Worm (Caenorhabditis elegans) whole organism, young adult: Measurements from ENCODE around the gene lact-1.

Source experiments
- F22D6.2 ChIP-seq: sonication (generic microtip); optimal IDR thresholded peaks from 2 replicates; lab custom pipeline; 2016; ENCODE audit warnings: mild to moderate bottlenecking, missing genetic modification characterization, missing compliant biosample characterization
- F23B12.7 ChIP-seq: sonication (generic microtip); optimal IDR thresholded peaks from 2 replicates; lab custom pipeline; 2017; ENCODE audit warnings: missing genetic modification characterization, mild to moderate bottlenecking, missing compliant biosample characterization, antibody characterized with exemption, moderate library complexity; ENCODE audit not compliant: insufficient read depth
- F39B2.1 ChIP-seq: fragments of 200-800 bp; sonication (Bioruptor generic); IDR thresholded peaks from 2 replicates; pipeline ENCODE4 v1.3.6; 2022; ENCODE audit warnings: missing genetic modification reagents, missing genetic modification characterization, missing compliant biosample characterization
- F55B11.4 ChIP-seq: sonication (generic microtip); optimal IDR thresholded peaks from 2 replicates; lab custom pipeline; 2016; ENCODE audit warnings: missing compliant biosample characterization, missing genetic modification characterization, borderline replicate concordance; ENCODE audit not compliant: insufficient read depth
- F57C9.4 ChIP-seq: sonication (generic microtip); optimal IDR thresholded peaks from 2 replicates; lab custom pipeline; 2017; ENCODE audit warnings: mild to moderate bottlenecking, missing genetic modification characterization, missing compliant biosample characterization
- T07F8.4 ChIP-seq: sonication (generic microtip); optimal IDR thresholded peaks from 2 replicates; lab custom pipeline; 2016; ENCODE audit warnings: mild to moderate bottlenecking, missing genetic modification characterization, moderate library complexity, missing compliant biosample characterization
- T26A5.8 ChIP-seq: sonication (generic microtip); optimal IDR thresholded peaks from 2 replicates; lab custom pipeline; 2016; ENCODE audit warnings: missing genetic modification characterization, missing compliant biosample characterization
- Y53G8AR.9 ChIP-seq: fragments of 200-800 bp; sonication (Bioruptor generic); conservative IDR thresholded peaks from 2 replicates; pipeline ENCODE4 v1.3.6; 2022; ENCODE audit warnings: missing genetic modification reagents, missing genetic modification characterization, missing compliant biosample characterization
- Y56A3A.18 ChIP-seq: fragments of 200-800 bp; sonication (Bioruptor generic); IDR thresholded peaks from 2 replicates; pipeline ENCODE4 v1.3.6; 2022; ENCODE audit warnings: missing genetic modification reagents, missing genetic modification characterization, missing compliant biosample characterization
- Y67H2A.10 ChIP-seq: fragments of 200-800 bp; sonication (Bioruptor generic); conservative IDR thresholded peaks from 2 replicates; pipeline ENCODE4 v1.3.6; 2022; ENCODE audit warnings: missing genetic modification reagents, missing genetic modification characterization, missing compliant biosample characterization
- aptf-3 ChIP-seq: fragments of 200-800 bp; sonication (Bioruptor generic); IDR thresholded peaks from 2 replicates; pipeline ENCODE4 v1.3.6; 2022; ENCODE audit warnings: missing genetic modification characterization, missing compliant biosample characterization
- bed-1 ChIP-seq: fragments of 200-800 bp; sonication (Bioruptor generic); IDR thresholded peaks from 2 replicates; pipeline ENCODE4 v1.3.6; 2022; ENCODE audit warnings: missing genetic modification reagents, missing genetic modification characterization, missing compliant biosample characterization
- cebp-2 ChIP-seq: fragments of 200-800 bp; sonication (Bioruptor generic); IDR thresholded peaks from 2 replicates; pipeline ENCODE4 v1.3.6; 2022; ENCODE audit warnings: missing genetic modification characterization, missing compliant biosample characterization
- ceh-100 ChIP-seq: fragments of 200-800 bp; sonication (Bioruptor generic); IDR thresholded peaks from 2 replicates; pipeline ENCODE4 v1.3.6; 2022; ENCODE audit warnings: missing genetic modification reagents, missing genetic modification characterization, missing compliant biosample characterization
- ceh-91 ChIP-seq: fragments of 200-800 bp; sonication (Bioruptor generic); IDR thresholded peaks from 2 replicates; pipeline ENCODE4 v1.3.6; 2022; ENCODE audit warnings: missing genetic modification reagents, missing genetic modification characterization, missing compliant biosample characterization
- chd-7 ChIP-seq: sonication (generic microtip); optimal IDR thresholded peaks from 2 replicates; lab custom pipeline; 2016; ENCODE audit warnings: mild to moderate bottlenecking, missing genetic modification characterization, moderate library complexity, missing compliant biosample characterization
- dox-1 ChIP-seq: fragments of 200-800 bp; sonication (Bioruptor generic); IDR thresholded peaks from 2 replicates; pipeline ENCODE4 v1.3.6; 2022; ENCODE audit warnings: missing genetic modification reagents, missing genetic modification characterization, missing compliant biosample characterization
- egrh-3 ChIP-seq: fragments of 200-800 bp; sonication (Bioruptor generic); IDR thresholded peaks from 2 replicates; pipeline ENCODE4 v1.3.6; 2022; ENCODE audit warnings: missing genetic modification reagents, missing genetic modification characterization, missing compliant biosample characterization
- ets-4 ChIP-seq: fragments of 200-800 bp; sonication (Bioruptor generic); optimal IDR thresholded peaks from 2 replicates; lab custom pipeline; 2018; ENCODE audit warnings: mild to moderate bottlenecking, missing genetic modification characterization, missing compliant biosample characterization
- him-1 ChIP-seq: sonication (generic microtip); optimal IDR thresholded peaks from 2 replicates; lab custom pipeline; 2016; ENCODE audit warnings: missing genotype, missing genetic modification reagents, missing genetic modification characterization, missing compliant biosample characterization
- hlh-12 ChIP-seq: sonication (generic microtip); optimal IDR thresholded peaks from 2 replicates; lab custom pipeline; 2016; ENCODE audit warnings: missing genetic modification characterization, missing compliant biosample characterization
- hmg-20 ChIP-seq: fragments of 200-800 bp; sonication (Bioruptor generic); IDR thresholded peaks from 2 replicates; pipeline ENCODE4 v1.3.6; 2022; ENCODE audit warnings: missing genetic modification reagents, missing genetic modification characterization, missing compliant biosample characterization
- let-526 ChIP-seq: fragments of 200-800 bp; sonication (Bioruptor generic); IDR thresholded peaks from 2 replicates; pipeline ENCODE4 v1.3.6; 2022; ENCODE audit warnings: missing genetic modification reagents, missing genetic modification characterization, missing compliant biosample characterization
- let-607 ChIP-seq, 2 experiments: fragments of 200-800 bp in 1 of 2; sonication (Bioruptor generic) in 1 of 2; sonication (generic microtip) in 1 of 2; optimal IDR thresholded peaks; 2 replicates each; lab custom pipeline; 2016 to 2018; ENCODE audit warnings: mild to moderate bottlenecking in 2 of 2, missing compliant biosample characterization in 2 of 2, missing genetic modification characterization in 2 of 2, moderate library complexity in 2 of 2, missing genotype in 1 of 2
- lin-54 ChIP-seq: fragments of 200-800 bp; sonication (Bioruptor generic); optimal IDR thresholded peaks from 2 replicates; lab custom pipeline; 2018; ENCODE audit warnings: mild to moderate bottlenecking, missing genetic modification characterization, missing compliant biosample characterization
- lsy-27 ChIP-seq: sonication (generic microtip); optimal IDR thresholded peaks from 2 replicates; lab custom pipeline; 2017; ENCODE audit warnings: missing genetic modification characterization, mild to moderate bottlenecking, missing compliant biosample characterization, antibody characterized with exemption, missing genotype, borderline replicate concordance; ENCODE audit not compliant: insufficient read depth
- madf-3 ChIP-seq: fragments of 200-800 bp; sonication (Bioruptor generic); IDR thresholded peaks from 2 replicates; pipeline ENCODE4 v1.3.6; 2022; ENCODE audit warnings: missing genetic modification reagents, missing genetic modification characterization, missing compliant biosample characterization
- mel-28 ChIP-seq: sonication (generic microtip); optimal IDR thresholded peaks from 2 replicates; lab custom pipeline; 2016; ENCODE audit warnings: borderline replicate concordance, mild to moderate bottlenecking, missing genetic modification characterization, missing compliant biosample characterization
- nfya-2 ChIP-seq: fragments of 200-800 bp; sonication (Bioruptor generic); IDR thresholded peaks from 2 replicates; pipeline ENCODE4 v1.3.6; 2022; ENCODE audit warnings: missing genetic modification reagents, missing genetic modification characterization, missing compliant biosample characterization
- nhr-27 ChIP-seq: fragments of 200-800 bp; sonication (Bioruptor generic); optimal IDR thresholded peaks from 2 replicates; lab custom pipeline; 2018; ENCODE audit warnings: mild to moderate bottlenecking, missing genetic modification characterization, moderate library complexity, missing compliant biosample characterization
- rec-8 ChIP-seq, 2 experiments: sonication (generic microtip); optimal IDR thresholded peaks; 2 replicates each; lab custom pipeline; 2016; ENCODE audit warnings: mild to moderate bottlenecking in 2 of 2, missing genetic modification characterization in 2 of 2, missing genetic modification reagents in 2 of 2, missing genotype in 2 of 2, missing biosample characterization in 1 of 2, missing compliant biosample characterization in 1 of 2, moderate library complexity in 1 of 2
- rpc-1 ChIP-seq, 2 experiments: fragments of 150-350 bp in 1 of 2; sonication (generic microtip) in 1 of 2; optimal IDR thresholded peaks; 2 replicates each; lab custom pipeline; 2014 to 2018; ENCODE audit warnings: missing biosample characterization in 1 of 2, missing genetic modification characterization in 1 of 2, missing genetic modification reagents in 1 of 2, missing genotype in 1 of 2
- sdz-38 ChIP-seq: sonication (generic microtip); optimal IDR thresholded peaks from 2 replicates; lab custom pipeline; 2016; ENCODE audit warnings: missing genotype, missing genetic modification characterization, missing compliant biosample characterization
- sea-2 ChIP-seq: fragments of 200-800 bp; sonication (Bioruptor generic); IDR thresholded peaks from 2 replicates; pipeline ENCODE4 v1.3.6; 2022; ENCODE audit warnings: missing genetic modification characterization, missing compliant biosample characterization
- snpc-1.3 ChIP-seq: sonication (generic microtip); optimal IDR thresholded peaks from 2 replicates; lab custom pipeline; 2017; ENCODE audit warnings: missing genetic modification characterization, mild to moderate bottlenecking, missing compliant biosample characterization, antibody characterized with exemption, moderate library complexity, missing genotype, missing genetic modification reagents; ENCODE audit not compliant: insufficient read depth
- tbp1 ChIP-seq: fragments of 200-800 bp; sonication (Bioruptor generic); optimal IDR thresholded peaks from 2 replicates; lab custom pipeline; 2018; ENCODE audit warnings: mild to moderate bottlenecking, missing genetic modification characterization, missing compliant biosample characterization
- tlf-1 ChIP-seq: fragments of 200-800 bp; sonication (Bioruptor generic); optimal IDR thresholded peaks from 2 replicates; lab custom pipeline; 2018; ENCODE audit warnings: mild to moderate bottlenecking, missing genetic modification characterization, missing compliant biosample characterization
- unc-62 ChIP-seq: fragments of 150-350 bp; optimal IDR thresholded peaks from 2 replicates; lab custom pipeline; 2014; ENCODE audit warnings: missing biosample characterization, missing genetic modification reagents, missing genetic modification characterization
- zfh-2 ChIP-seq: fragments of 200-800 bp; sonication (Bioruptor generic); conservative IDR thresholded peaks from 2 replicates; pipeline ENCODE4 v1.3.6; 2022; ENCODE audit warnings: missing genetic modification reagents, missing genetic modification characterization, missing compliant biosample characterization
- ztf-25 ChIP-seq: fragments of 200-800 bp; sonication (Bioruptor generic); IDR thresholded peaks from 2 replicates; pipeline ENCODE4 v1.3.6; 2022; ENCODE audit warnings: missing genetic modification reagents, missing genetic modification characterization, missing compliant biosample characterization
- ztf-6 ChIP-seq: fragments of 200-800 bp; sonication (Bioruptor generic); IDR thresholded peaks from 2 replicates; pipeline ENCODE4 v1.3.6; 2022; ENCODE audit warnings: missing genetic modification reagents, missing genetic modification characterization, missing compliant biosample characterization

Gene lact-1

ce11 chrX:7269379-7269778 lies 9.2 kb upstream of the lact-1 start, which contains the start of gene grd-7:
grd-7 (minus strand) TSS chrX:7269479.
- TF ChIP-seq snpc-1.3 (no peak), let-526 (GFP tag; lab: Robert Waterston, UW) (no peak), F57C9.4 (no peak), hmg-20 (GFP tag; lab: Robert Waterston, UW) (no peak), let-607 (tag; optimal IDR thresholded peaks at IDR 0.05; lab: Kevin White, UChicago) (no peak), rpc-1 (optimal IDR thresholded peaks at IDR 0.05; lab: Kevin White, UChicago) (no peak), rpc-1 (tag; optimal IDR thresholded peaks at IDR 0.05; lab: Kevin White, UChicago) (no peak), unc-62 (no peak), chd-7 (tag; lab: Kevin White, UChicago) (no peak)
- TF ChIP-seq, all 124 proteins: peak for 0

ce11 chrX:7268965-7269364 lies 8.8 kb upstream of the lact-1 start:
- TF ChIP-seq Y67H2A.10 (GFP tag; lab: Robert Waterston, UW), result no peak
- no peak for TF ChIP-seq dox-1 (GFP tag; lab: Robert Waterston, UW)
- TF ChIP-seq F23B12.7 (tag; lab: Kevin White, UChicago), result no peak
- peak; percentile 79 for TF ChIP-seq egrh-3 (GFP tag; lab: Robert Waterston, UW)
- TF ChIP-seq tlf-1, result no peak
- no peak for TF ChIP-seq F55B11.4 (tag; lab: Kevin White, UChicago)
- peak; percentile 89 for TF ChIP-seq zfh-2 (GFP tag; lab: Robert Waterston, UW)
- no peak for TF ChIP-seq bed-1 (GFP tag; lab: Robert Waterston, UW)
- TF ChIP-seq cebp-2, result 0 out of 2 replicates have a peak, but pooled peaks have one; percentile 24
- TF ChIP-seq T07F8.4 (tag; lab: Kevin White, UChicago), result no peak
- TF ChIP-seq T26A5.8 (tag; lab: Kevin White, UChicago), result no peak
- no peak for TF ChIP-seq rec-8 (tag; optimal IDR thresholded peaks at IDR 0.05; lab: Kevin White, UChicago)

DNA sequence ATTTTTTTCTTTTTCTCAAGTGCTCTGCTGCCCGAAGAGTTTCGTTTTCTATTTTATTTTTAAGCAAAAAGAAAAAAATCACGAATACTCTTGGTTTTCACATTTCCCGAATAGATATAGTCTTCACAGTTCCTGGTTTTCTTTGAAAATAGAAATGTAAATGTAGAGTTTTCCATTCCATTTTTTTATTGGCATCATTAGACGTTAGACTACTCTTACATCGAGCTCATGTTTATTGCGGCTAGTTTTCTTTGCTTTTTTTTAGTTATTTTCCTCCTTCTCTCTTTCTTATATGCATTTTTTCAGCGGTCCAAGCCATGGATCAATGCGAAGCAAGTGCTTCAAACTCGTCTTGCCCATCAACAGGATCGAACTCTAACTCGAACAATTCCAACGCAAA lies 5.2 kb upstream of the lact-1 start, which contains the start of gene F46H5.2:
Gene F46H5.2 (plus strand): TSS at position 301 of the 400 bp plus-strand sequence.
- TF ChIP-seq zfh-2 (GFP tag; lab: Robert Waterston, UW), result peak; percentile 1; the same call in 1 of the 2 replicates
- TF ChIP-seq nhr-27 (tag; lab: Kevin White, UChicago), result no peak
- TF ChIP-seq, all 124 proteins: peak for 1

DNA sequence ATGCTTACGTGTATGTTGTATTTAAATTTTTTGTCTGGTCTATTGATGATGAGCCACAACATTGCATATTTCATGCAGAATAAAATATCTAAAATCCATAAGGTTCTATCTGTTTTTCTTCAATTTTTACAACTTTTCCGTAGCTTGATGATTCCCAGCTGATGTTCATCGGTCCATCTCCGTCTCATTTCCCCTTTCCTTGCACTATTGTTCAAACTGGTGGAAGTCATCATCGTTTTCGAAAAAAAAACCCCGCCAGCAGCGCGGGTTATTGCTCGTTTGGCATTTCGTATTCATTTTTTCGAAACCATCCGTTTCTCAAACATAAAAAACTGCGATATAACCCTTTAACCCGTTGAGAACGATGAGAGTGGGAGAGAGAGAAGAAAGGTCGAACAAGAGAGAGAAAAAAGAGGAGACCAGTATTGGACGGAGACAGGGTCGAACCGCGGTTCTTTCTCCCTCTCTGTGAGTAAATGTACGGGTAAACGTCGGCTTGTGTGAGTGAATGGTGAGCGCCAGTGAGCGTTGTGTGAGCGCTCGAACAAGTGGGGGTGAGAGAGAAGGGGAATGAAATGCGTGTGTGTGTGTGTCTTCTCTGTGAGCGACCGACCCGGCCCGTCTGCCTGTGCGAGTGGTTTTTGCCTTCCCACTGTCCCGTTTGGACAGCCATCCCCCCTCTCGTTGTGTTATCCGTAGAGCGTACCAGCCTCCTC lies 4.6 kb upstream of the lact-1 start:
- TF ChIP-seq ceh-100 (GFP tag; lab: Robert Waterston, UW) (no peak), Y53G8AR.9 (0 out of 2 replicates have a peak, but pooled peaks have one; percentile 15), aptf-3 (GFP tag; lab: Robert Waterston, UW) (no peak), ztf-25 (GFP tag; lab: Robert Waterston, UW) (no peak), let-526 (GFP tag; lab: Robert Waterston, UW) (0 out of 2 replicates have a peak, but pooled peaks have one; percentile 38), lin-54 (no peak), him-1 (tag; lab: Kevin White, UChicago) (no peak), mel-28 (tag; lab: Kevin White, UChicago) (no peak), hlh-12 (tag; lab: Kevin White, UChicago) (no peak), F39B2.1 (GFP tag; lab: Robert Waterston, UW) (no peak), sea-2 (GFP tag; lab: Robert Waterston, UW) (no peak), hmg-20 (GFP tag; lab: Robert Waterston, UW) (peak; percentile 58; the same call in 1 of the 2 replicates), lsy-27 (tag; lab: Kevin White, UChicago) (no peak), ets-4 (no peak), sdz-38 (tag; lab: Kevin White, UChicago) (no peak), F22D6.2 (tag; lab: Kevin White, UChicago) (peak; percentile 2), Y56A3A.18 (GFP tag; lab: Robert Waterston, UW) (0 out of 2 replicates have a peak, but pooled peaks have one; percentile 50), madf-3 (no peak), tbp1 (peak; percentile 61), ztf-6 (peak; percentile 64), ceh-91 (GFP tag; lab: Robert Waterston, UW) (no peak), nfya-2 (no peak)
